Worm (Caenorhabditis elegans) whole organism, L4 larva: ENCODE results near the gene Y49F6A.12.
A peak's percentile ranks its signal among the peaks of the same experiment; 100 is the strongest.

Source experiments
- D1046.2 ChIP-seq: fragments of 200-800 bp; sonication (Bioruptor generic); IDR thresholded peaks from 2 replicates; pipeline ENCODE4 v1.3.6; 2022; ENCODE audit warnings: missing genetic modification characterization, missing compliant biosample characterization
- F26F4.8 ChIP-seq: fragments of 200-800 bp; sonication (Bioruptor generic); conservative IDR thresholded peaks from 2 replicates; pipeline ENCODE4 v1.3.6; 2022; ENCODE audit warnings: missing genetic modification characterization, missing compliant biosample characterization
- Y48G9A.11 ChIP-seq: fragments of 200-800 bp; sonication (Bioruptor generic); IDR thresholded peaks from 2 replicates; pipeline ENCODE4 v1.3.6; 2022; ENCODE audit warnings: missing genetic modification reagents, missing genetic modification characterization, missing compliant biosample characterization
- Y5F2A.4 ChIP-seq: fragments of 200-800 bp; sonication (Bioruptor generic); optimal IDR thresholded peaks from 2 replicates; lab custom pipeline; 2018; ENCODE audit warnings: mild to moderate bottlenecking, missing genetic modification characterization, missing compliant biosample characterization
- ZK546.5 ChIP-seq, 2 experiments: sonication (generic microtip); optimal IDR thresholded peaks; 2 replicates each; lab custom pipeline; 2017; ENCODE audit warnings: missing biosample characterization in 2 of 2, missing genetic modification characterization in 2 of 2
- aha-1 ChIP-seq: fragments of 150-350 bp; peaks from one replicate; lab custom pipeline; 2014; ENCODE audit warnings: missing biosample characterization, missing genetic modification characterization
- ama-1 ChIP-seq: fragments of 150-350 bp; optimal IDR thresholded peaks from 2 replicates; lab custom pipeline; 2014; ENCODE audit warnings: inconsistent platforms, mixed read lengths
- arid-1 ChIP-seq: fragments of 200-800 bp; sonication (Bioruptor generic); conservative IDR thresholded peaks from 2 replicates; pipeline ENCODE4 v1.3.6; 2022; ENCODE audit warnings: missing genetic modification reagents, missing genetic modification characterization, missing compliant biosample characterization
- ctbp-1 ChIP-seq: fragments of 200-800 bp; sonication (Bioruptor generic); IDR thresholded peaks from 2 replicates; pipeline ENCODE4 v1.3.6; 2022; ENCODE audit warnings: missing genetic modification reagents, missing genetic modification characterization, missing compliant biosample characterization
- daf-16 ChIP-seq, 3 experiments: sonication (generic microtip); optimal IDR thresholded peaks; 2 replicates each; lab custom pipeline; 2016 to 2017; ENCODE audit warnings: missing genetic modification characterization in 3 of 3, missing genetic modification reagents in 3 of 3, mild to moderate bottlenecking in 2 of 3, missing compliant biosample characterization in 2 of 3, missing biosample characterization in 1 of 3, moderate library complexity in 1 of 3
- dmd-6 ChIP-seq: fragments of 200-800 bp; sonication (Bioruptor generic); IDR thresholded peaks from 2 replicates; pipeline ENCODE4 v1.3.6; 2022; ENCODE audit warnings: missing genetic modification reagents, missing genetic modification characterization, missing compliant biosample characterization
- dpl-1 ChIP-seq: fragments of 150-350 bp; optimal IDR thresholded peaks from 2 replicates; lab custom pipeline; 2014; ENCODE audit warnings: missing biosample characterization, missing genetic modification reagents, missing genetic modification characterization
- duxl-1 ChIP-seq: sonication (generic microtip); optimal IDR thresholded peaks from 2 replicates; lab custom pipeline; 2016; ENCODE audit warnings: mild to moderate bottlenecking, missing genetic modification characterization, moderate library complexity, missing compliant biosample characterization; ENCODE audit not compliant: poor library complexity
- egl-43 ChIP-seq: fragments of 200-800 bp; sonication (Bioruptor generic); IDR thresholded peaks from 2 replicates; pipeline ENCODE4 v1.3.6; 2022; ENCODE audit warnings: missing genetic modification reagents, missing genetic modification characterization, missing compliant biosample characterization
- hmg-1.1 ChIP-seq: fragments of 200-800 bp; sonication (Bioruptor generic); IDR thresholded peaks from 2 replicates; pipeline ENCODE4 v1.3.6; 2022; ENCODE audit warnings: missing genetic modification reagents, missing genetic modification characterization, missing compliant biosample characterization
- lim-7 ChIP-seq: fragments of 200-800 bp; sonication (Bioruptor generic); IDR thresholded peaks from 2 replicates; pipeline ENCODE4 v1.3.6; 2022; ENCODE audit warnings: missing genetic modification characterization, missing compliant biosample characterization
- lin-1 ChIP-seq: fragments of 200-800 bp; sonication (Bioruptor generic); IDR thresholded peaks from 2 replicates; pipeline ENCODE4 v1.3.6; 2022; ENCODE audit warnings: missing genetic modification reagents, missing genetic modification characterization, missing compliant biosample characterization
- lin-29 ChIP-seq: fragments of 200-800 bp; sonication (Bioruptor generic); IDR thresholded peaks from 2 replicates; pipeline ENCODE4 v1.3.6; 2022; ENCODE audit warnings: missing genetic modification reagents, missing genetic modification characterization, missing compliant biosample characterization
- lsy-2 ChIP-seq, 2 experiments: fragments of 150-350 bp in 1 of 2; sonication (generic microtip) in 1 of 2; optimal IDR thresholded peaks; 2 replicates each; lab custom pipeline; 2014 to 2017; ENCODE audit warnings: missing biosample characterization in 2 of 2, missing genetic modification characterization in 2 of 2
- mdt-29 ChIP-seq: fragments of 200-800 bp; sonication (Bioruptor generic); IDR thresholded peaks from 2 replicates; pipeline ENCODE4 v1.3.6; 2022; ENCODE audit warnings: missing genetic modification reagents, missing genetic modification characterization, missing compliant biosample characterization
- mes-2 ChIP-seq: sonication (generic microtip); optimal IDR thresholded peaks from 2 replicates; lab custom pipeline; 2016; ENCODE audit warnings: missing genotype, mild to moderate bottlenecking, missing genetic modification characterization, missing compliant biosample characterization; ENCODE audit not compliant: poor library complexity, severe bottlenecking
- mxl-3 ChIP-seq: fragments of 200-800 bp; sonication (Bioruptor generic); optimal IDR thresholded peaks from 2 replicates; lab custom pipeline; 2018; ENCODE audit warnings: mild to moderate bottlenecking, missing genetic modification characterization, missing compliant biosample characterization
- nhr-102 ChIP-seq: sonication (generic microtip); optimal IDR thresholded peaks from 2 replicates; lab custom pipeline; 2016; ENCODE audit warnings: mild to moderate bottlenecking, missing genetic modification characterization, moderate library complexity, missing compliant biosample characterization
- nhr-11 ChIP-seq: fragments of 150-350 bp; optimal IDR thresholded peaks from 2 replicates; lab custom pipeline; 2014; ENCODE audit warnings: missing biosample characterization, missing genetic modification characterization
- nhr-48 ChIP-seq: sonication (generic microtip); optimal IDR thresholded peaks from 2 replicates; lab custom pipeline; 2016; ENCODE audit warnings: mild to moderate bottlenecking, missing genetic modification characterization, missing compliant biosample characterization
- nhr-6 ChIP-seq: fragments of 150-350 bp; optimal IDR thresholded peaks from 2 replicates; lab custom pipeline; 2014; ENCODE audit warnings: missing biosample characterization, missing genetic modification characterization
- nhr-77 ChIP-seq: fragments of 150-350 bp; optimal IDR thresholded peaks from 2 replicates; lab custom pipeline; 2014; ENCODE audit warnings: missing biosample characterization, missing genetic modification characterization
- php-3 ChIP-seq: fragments of 200-800 bp; sonication (Bioruptor generic); IDR thresholded peaks from 2 replicates; pipeline ENCODE4 v1.3.6; 2022; ENCODE audit warnings: missing genetic modification reagents, missing genetic modification characterization, missing compliant biosample characterization
- rbr-2 ChIP-seq: sonication (generic microtip); optimal IDR thresholded peaks from 2 replicates; lab custom pipeline; 2016; ENCODE audit warnings: missing genotype, missing genetic modification characterization, missing compliant biosample characterization
- saeg-2 ChIP-seq: fragments of 200-800 bp; sonication (Bioruptor generic); IDR thresholded peaks from 2 replicates; pipeline ENCODE4 v1.3.6; 2022; ENCODE audit warnings: missing genetic modification reagents, missing genetic modification characterization, missing compliant biosample characterization
- tra-1 ChIP-seq: fragments of 200-800 bp; sonication (Bioruptor generic); IDR thresholded peaks from 2 replicates; pipeline ENCODE4 v1.3.6; 2022; ENCODE audit warnings: missing genetic modification reagents, missing genetic modification characterization, missing compliant biosample characterization
- vab-7 ChIP-seq: fragments of 200-800 bp; sonication (Bioruptor generic); IDR thresholded peaks from 2 replicates; pipeline ENCODE4 v1.3.6; 2022; ENCODE audit warnings: missing genetic modification reagents, missing genetic modification characterization, missing compliant biosample characterization
- ztf-7 ChIP-seq: fragments of 150-350 bp; optimal IDR thresholded peaks from 2 replicates; lab custom pipeline; 2014; ENCODE audit warnings: missing biosample characterization, missing genetic modification characterization

Gene Y49F6A.12

ce11 chrII:3567576-3567975 lies 27.9 kb upstream of the Y49F6A.12 start (continued):
- peak; percentile 55 for TF ChIP-seq nhr-48
- peak; percentile 86 for TF ChIP-seq duxl-1 (tag; lab: Kevin White, UChicago)
- TF ChIP-seq arid-1 (GFP tag; lab: Robert Waterston, UW), result peak; percentile 79
- peak; percentile 72; the same call in 1 of the 2 replicates for TF ChIP-seq ctbp-1 (GFP tag; lab: Robert Waterston, UW)
- TF ChIP-seq mxl-3 (GFP tag; lab: Kevin White, UChicago), result peak; percentile 16
- peak; percentile 58 for TF ChIP-seq mes-2
- peak; percentile 29 to 86 for TF ChIP-seq daf-16 (GFP tag; optimal IDR thresholded peaks at IDR 0.05; lab: Kevin White, UChicago)
- peak; percentile 77 for TF ChIP-seq daf-16 (tag; optimal IDR thresholded peaks at IDR 0.05; lab: Kevin White, UChicago)
- peak; percentile 59 for TF ChIP-seq dmd-6
- TF ChIP-seq Y5F2A.4 (GFP tag; lab: Kevin White, UChicago), result peak; percentile 52
- 0 out of 2 replicates have a peak, but pooled peaks have one; percentile 29 for TF ChIP-seq php-3 (GFP tag; lab: Robert Waterston, UW)
- TF ChIP-seq lin-1, result 0 out of 2 replicates have a peak, but pooled peaks have one; percentile 43
- peak; percentile 87 for TF ChIP-seq lim-7
- TF ChIP-seq saeg-2 (GFP tag; lab: Robert Waterston, UW), result peak; percentile 73; the same call in 1 of the 2 replicates
- TF ChIP-seq F26F4.8 (GFP tag; lab: Robert Waterston, UW), result peak; percentile 74
- peak; percentile 94 for TF ChIP-seq egl-43 (GFP tag; lab: Robert Waterston, UW)
- peak; percentile 4 for TF ChIP-seq nhr-77 (tag; lab: Kevin White, UChicago)
- TF ChIP-seq tra-1 (GFP tag; lab: Robert Waterston, UW), result peak; percentile 54; the same call in 1 of the 2 replicates
- TF ChIP-seq mdt-29 (GFP tag; lab: Robert Waterston, UW), result peak; percentile 77
- TF ChIP-seq, all 104 proteins: peak for 42; not testable (repeated sequence) for 62

ce11 chrII:3569118-3569517 lies 26.3 kb upstream of the Y49F6A.12 start, which contains the start of gene clec-127:
Gene clec-127, minus strand, starts transcription at chrII:3569218.
- no peak for TF ChIP-seq hmg-1.1 (GFP tag; lab: Robert Waterston, UW)
- no peak for TF ChIP-seq ztf-7
- TF ChIP-seq daf-16 (GFP tag; optimal IDR thresholded peaks at IDR 0.05; lab: Kevin White, UChicago), result no peak
- peak; percentile 22 for TF ChIP-seq daf-16 (tag; optimal IDR thresholded peaks at IDR 0.05; lab: Kevin White, UChicago)
- TF ChIP-seq rbr-2 (tag; lab: Kevin White, UChicago), result no peak
- TF ChIP-seq ama-1 (lab: Kevin White, UChicago), result no peak
- no peak for TF ChIP-seq D1046.2 (GFP tag; lab: Robert Waterston, UW)
- TF ChIP-seq Y48G9A.11 (GFP tag; lab: Robert Waterston, UW), result no peak
- TF ChIP-seq ZK546.5 (tag; optimal IDR thresholded peaks at IDR 0.05; lab: Kevin White, UChicago), result no peak

ce11 chrII:3570927-3571538 lies 24.4 kb upstream of the Y49F6A.12 start, which contains the start of the genes clec-128 and clec-129:
Gene clec-128, minus strand, starts transcription at chrII:3571027.
Gene clec-129, plus strand, starts transcription at chrII:3571488.
- TF ChIP-seq nhr-11 (no peak), aha-1 (tag; lab: Kevin White, UChicago) (peak; percentile 51), lsy-2 (tag; optimal IDR thresholded peaks at IDR 0.05; lab: Kevin White, UChicago) (no peak)

ce11 chrII:3573255-3573654 lies 22.2 kb upstream of the Y49F6A.12 start, which contains the start of gene clec-130:
Gene clec-130, plus strand, starts transcription at chrII:3573555.
- no peak for TF ChIP-seq nhr-6 (tag; lab: Kevin White, UChicago)
- no peak for TF ChIP-seq nhr-102 (tag; lab: Kevin White, UChicago)
- no peak for TF ChIP-seq dpl-1 (GFP tag; lab: Kevin White, UChicago)
- TF ChIP-seq duxl-1 (tag; lab: Kevin White, UChicago), result no peak
- no peak for TF ChIP-seq vab-7 (GFP tag; lab: Robert Waterston, UW)
- TF ChIP-seq lin-29 (GFP tag; lab: Robert Waterston, UW), result no peak
- TF ChIP-seq Y5F2A.4 (GFP tag; lab: Kevin White, UChicago), result no peak
